Fruit fly (Drosophila melanogaster) whole organism, embryonic: ENCODE data around the gene Nse1.
A peak's percentile ranks its signal among the peaks of the same experiment; 100 is the strongest.

Experiments used
- Ada2b ChIP-seq: fragments of 200-800 bp; sonication (Bioruptor generic); IDR thresholded peaks from 2 replicates; pipeline ENCODE4 v1.3.6; 2022; ENCODE audit warnings: missing biosample characterization, missing genetic modification characterization
- Adf1 ChIP-seq: fragments of 200-800 bp; sonication (Bioruptor generic); IDR thresholded peaks from 2 replicates; pipeline ENCODE4 v1.3.6; 2022; ENCODE audit warnings: missing biosample characterization, missing genetic modification characterization
- Atf3 ChIP-seq: fragments of 200-800 bp; sonication (Bioruptor generic); optimal IDR thresholded peaks from 3 replicates; lab custom pipeline; 2016; ENCODE audit warnings: missing biosample characterization, missing genetic modification characterization
- CG11456 ChIP-seq: fragments of 200-800 bp; sonication (Bioruptor generic); IDR thresholded peaks from 3 replicates; pipeline ENCODE4 v1.3.6; 2022; ENCODE audit warnings: missing biosample characterization, missing genetic modification characterization
- CG12391 ChIP-seq: fragments of 200-800 bp; sonication (Bioruptor generic); optimal IDR thresholded peaks from 3 replicates; lab custom pipeline; 2018; ENCODE audit warnings: missing biosample characterization, mild to moderate bottlenecking, missing genetic modification characterization, moderate library complexity
- CG12769 ChIP-seq: fragments of 200-800 bp; sonication (Bioruptor generic); optimal IDR thresholded peaks from 2 replicates; lab custom pipeline; 2019; ENCODE audit warnings: missing biosample characterization, mild to moderate bottlenecking, missing genetic modification characterization, moderate library complexity
- CG12942 ChIP-seq: fragments of 200-800 bp; sonication (Bioruptor generic); optimal IDR thresholded peaks from 3 replicates; lab custom pipeline; 2016; ENCODE audit warnings: missing biosample characterization, missing genetic modification characterization
- CG13123 ChIP-seq: fragments of 200-800 bp; sonication (Bioruptor generic); optimal IDR thresholded peaks from 2 replicates; lab custom pipeline; 2016; ENCODE audit warnings: missing biosample characterization, missing genetic modification characterization
- CG14014 ChIP-seq: fragments of 200-800 bp; sonication (Bioruptor generic); IDR thresholded peaks from 2 replicates; pipeline ENCODE4 v1.3.6; 2022; ENCODE audit warnings: missing biosample characterization, missing genetic modification characterization
- CG1602 ChIP-seq: fragments of 200-800 bp; sonication (Bioruptor generic); optimal IDR thresholded peaks from 3 replicates; lab custom pipeline; 2016; ENCODE audit warnings: missing biosample characterization, missing genetic modification characterization
- CG17802 ChIP-seq: fragments of 200-800 bp; sonication (Bioruptor generic); optimal IDR thresholded peaks from 2 replicates; lab custom pipeline; 2018; ENCODE audit warnings: missing biosample characterization, mild to moderate bottlenecking, missing genetic modification characterization, moderate library complexity
- CG2712 ChIP-seq: fragments of 200-800 bp; optimal IDR thresholded peaks from 3 replicates; lab custom pipeline; 2019; ENCODE audit warnings: missing biosample characterization, mild to moderate bottlenecking, missing genetic modification characterization, moderate library complexity
- CG30431 ChIP-seq: fragments of 200-800 bp; sonication (Bioruptor generic); optimal IDR thresholded peaks from 2 replicates; lab custom pipeline; 2017; ENCODE audit warnings: missing biosample characterization, missing genetic modification characterization
- CG5180 ChIP-seq: fragments of 200-800 bp; sonication (Bioruptor generic); optimal IDR thresholded peaks from 3 replicates; lab custom pipeline; 2017; ENCODE audit warnings: missing biosample characterization, missing genetic modification characterization, mild to moderate bottlenecking, moderate library complexity, missing genetic modification reagents
- CG6175 ChIP-seq: fragments of 200-800 bp; sonication (Bioruptor generic); IDR thresholded peaks from 3 replicates; pipeline ENCODE4 v1.3.6; 2022; ENCODE audit warnings: missing biosample characterization, missing genetic modification characterization
- CG8359 ChIP-seq: fragments of 200-800 bp; sonication (Bioruptor generic); optimal IDR thresholded peaks from 2 replicates; lab custom pipeline; 2017; ENCODE audit warnings: missing biosample characterization, mild to moderate bottlenecking, missing genetic modification characterization, borderline replicate concordance
- CG8478 ChIP-seq: fragments of >200 bp; optimal IDR thresholded peaks from 2 replicates; lab custom pipeline; 2018
- CG8765 ChIP-seq: fragments of 200-800 bp; sonication (Bioruptor generic); IDR thresholded peaks from 2 replicates; pipeline ENCODE4 v1.3.6; 2022; ENCODE audit warnings: missing biosample characterization, missing genetic modification characterization
- CG9932 ChIP-seq: fragments of 200-800 bp; sonication (Bioruptor generic); IDR thresholded peaks from 2 replicates; pipeline ENCODE4 v1.3.6; 2022; ENCODE audit warnings: missing biosample characterization, missing genetic modification characterization
- D19A ChIP-seq: fragments of 200-800 bp; optimal IDR thresholded peaks from 3 replicates; lab custom pipeline; 2019; ENCODE audit warnings: missing biosample characterization, mild to moderate bottlenecking, missing genetic modification characterization, moderate library complexity
- Doc3 ChIP-seq: fragments of 200-800 bp; sonication (Bioruptor generic); IDR thresholded peaks from 3 replicates; pipeline ENCODE4 v1.3.6; 2022; ENCODE audit warnings: missing biosample characterization, missing genetic modification characterization; ENCODE audit not compliant: partially characterized antibody
- Elba2 ChIP-seq: fragments of 200-800 bp; sonication (Bioruptor generic); optimal IDR thresholded peaks from 3 replicates; lab custom pipeline; 2016; ENCODE audit warnings: missing biosample characterization, missing genetic modification characterization
- H2.0 ChIP-seq: fragments of 200-800 bp; sonication (Bioruptor generic); IDR thresholded peaks from 2 replicates; pipeline ENCODE4 v1.3.6; 2022; ENCODE audit warnings: missing biosample characterization, missing genetic modification characterization
- HLH4C ChIP-seq: fragments of 200-800 bp; sonication (Bioruptor generic); IDR thresholded peaks from 3 replicates; pipeline ENCODE4 v1.3.6; 2022; ENCODE audit warnings: missing biosample characterization, missing genetic modification characterization; ENCODE audit not compliant: partially characterized antibody
- Hmx ChIP-seq: fragments of 200-800 bp; sonication (Bioruptor generic); optimal IDR thresholded peaks from 2 replicates; lab custom pipeline; 2016; ENCODE audit warnings: missing biosample characterization, missing genetic modification characterization
- Med ChIP-seq: fragments of 200-800 bp; sonication (Bioruptor generic); peaks from one replicate; lab custom pipeline; 2016; ENCODE audit warnings: missing biosample characterization, missing genetic modification characterization, mild to moderate bottlenecking, inconsistent platforms, moderate library complexity
- NFAT ChIP-seq: fragments of 200-800 bp; sonication (Bioruptor generic); IDR thresholded peaks from 2 replicates; pipeline ENCODE4 v1.3.6; 2022; ENCODE audit warnings: missing biosample characterization, missing genetic modification characterization
- Pdp1 ChIP-seq, 2 experiments: fragments of 200-800 bp; sonication (Bioruptor generic); optimal IDR thresholded peaks; 3 replicates each; lab custom pipeline; 2016; ENCODE audit warnings: missing biosample characterization in 2 of 2, missing genetic modification characterization in 2 of 2, mild to moderate bottlenecking in 1 of 2, moderate library complexity in 1 of 2
- Rx ChIP-seq: fragments of 200-800 bp; sonication (Bioruptor generic); IDR thresholded peaks from 2 replicates; pipeline ENCODE4 v1.3.6; 2022; ENCODE audit warnings: missing biosample characterization, missing genetic modification characterization
- cas ChIP-seq: fragments of 200-800 bp; sonication (Bioruptor generic); IDR thresholded peaks from 2 replicates; pipeline ENCODE4 v1.3.6; 2022; ENCODE audit warnings: missing biosample characterization, missing genetic modification characterization
- cg ChIP-seq: fragments of 200-800 bp; sonication (Bioruptor generic); optimal IDR thresholded peaks from 3 replicates; lab custom pipeline; 2019; ENCODE audit warnings: missing biosample characterization, mild to moderate bottlenecking, missing genetic modification characterization, moderate library complexity
- chinmo ChIP-seq: fragments of 200-800 bp; sonication (Bioruptor generic); IDR thresholded peaks from 4 replicates; pipeline ENCODE4 v1.3.6; 2022; ENCODE audit warnings: missing biosample characterization, missing genetic modification characterization; ENCODE audit not compliant: partially characterized antibody
- ems ChIP-seq: fragments of 200-800 bp; sonication (Bioruptor generic); optimal IDR thresholded peaks from 3 replicates; lab custom pipeline; 2016; ENCODE audit warnings: missing biosample characterization, missing genetic modification characterization
- ewg ChIP-seq: fragments of 200-800 bp; sonication (Bioruptor generic); optimal IDR thresholded peaks from 3 replicates; lab custom pipeline; 2017; ENCODE audit warnings: mild to moderate bottlenecking, missing biosample characterization, missing genetic modification reagents, missing genetic modification characterization
- fd3F ChIP-seq: fragments of 200-800 bp; sonication (Bioruptor generic); optimal IDR thresholded peaks from 2 replicates; lab custom pipeline; 2018; ENCODE audit warnings: missing biosample characterization, mild to moderate bottlenecking, missing genetic modification characterization, moderate library complexity
- gsb ChIP-seq: fragments of 200-800 bp; sonication (Bioruptor generic); IDR thresholded peaks from 2 replicates; pipeline ENCODE4 v1.3.6; 2022; ENCODE audit warnings: missing biosample characterization, missing genetic modification characterization
- hbn ChIP-seq: fragments of 200-800 bp; sonication (Bioruptor generic); IDR thresholded peaks from 2 replicates; pipeline ENCODE4 v1.3.6; 2022; ENCODE audit warnings: missing biosample characterization, missing genetic modification characterization; ENCODE audit not compliant: partially characterized antibody
- kay ChIP-seq: fragments of 200-800 bp; sonication (Bioruptor generic); optimal IDR thresholded peaks from 2 replicates; lab custom pipeline; 2016; ENCODE audit warnings: missing biosample characterization, missing genetic modification characterization
- knrl ChIP-seq: fragments of 200-800 bp; sonication (Bioruptor generic); IDR thresholded peaks from 3 replicates; pipeline ENCODE4 v1.3.6; 2022; ENCODE audit warnings: missing biosample characterization, missing genetic modification characterization; ENCODE audit not compliant: partially characterized antibody
- otp ChIP-seq: fragments of 200-800 bp; sonication (Bioruptor generic); IDR thresholded peaks from 3 replicates; pipeline ENCODE4, ENCODE4 v1.3.6; 2022; ENCODE audit warnings: missing biosample characterization, missing genetic modification characterization
- rib ChIP-seq: fragments of 200-800 bp; sonication (Bioruptor generic); IDR thresholded peaks from 2 replicates; pipeline ENCODE4 v1.3.6; 2022; ENCODE audit warnings: missing biosample characterization, missing genetic modification characterization
- sima ChIP-seq: fragments of 200-800 bp; sonication (Bioruptor generic); optimal IDR thresholded peaks from 2 replicates; lab custom pipeline; 2016; ENCODE audit warnings: missing biosample characterization, missing genetic modification characterization
- sna ChIP-seq: fragments of 200-800 bp; sonication (Bioruptor generic); IDR thresholded peaks from 2 replicates; pipeline ENCODE4 v1.3.6; 2022; ENCODE audit warnings: missing biosample characterization, missing genetic modification characterization; ENCODE audit not compliant: partially characterized antibody
- sr ChIP-seq: fragments of 200-800 bp; sonication (Bioruptor generic); IDR thresholded peaks from 3 replicates; pipeline ENCODE4 v1.3.6; 2022; ENCODE audit warnings: missing biosample characterization, missing genetic modification characterization
- tin ChIP-seq: fragments of 200-800 bp; sonication (Bioruptor generic); optimal IDR thresholded peaks from 3 replicates; lab custom pipeline; 2016; ENCODE audit warnings: missing biosample characterization, missing genetic modification characterization
- vvl ChIP-seq: fragments of 200-800 bp; sonication (Bioruptor generic); IDR thresholded peaks from 2 replicates; pipeline ENCODE4 v1.3.6; 2022; ENCODE audit warnings: missing biosample characterization, missing genetic modification characterization
- zfh1 ChIP-seq: fragments of 200-800 bp; sonication (Bioruptor generic); IDR thresholded peaks from 3 replicates; pipeline ENCODE4 v1.3.6; 2022; ENCODE audit warnings: missing biosample characterization, missing genetic modification characterization

Gene Nse1

dm6 chr2L:6706368-6706919, 29.0 kb upstream of the Nse1 start (continued):
- TF ChIP-seq Ada2b (no peak), Pdp1 (GFP tag; optimal IDR thresholded peaks at IDR 0.05; lab: Kevin White, UChicago) (peak in 1 of 2 experiments; percentile 9), D19A (tag; lab: Kevin White, UChicago) (no peak), vvl (GFP tag; lab: Robert Waterston, UW) (peak; percentile 65; the same call in 1 of the 2 replicates), Elba2 (GFP tag; lab: Kevin White, UChicago) (no peak), CG13123 (no peak), CG11456 (GFP tag; lab: Robert Waterston, UW) (no peak)

- TF ChIP-seq otp (GFP tag; lab: Robert Waterston, UW) (0 out of 3 replicates have a peak, but pooled peaks have one; percentile 6), Adf1 (GFP tag; lab: Robert Waterston, UW) (peak; percentile 67; the same call in 1 of the 2 replicates), sr (peak; percentile 37; the same call in 1 of the 3 replicates), CG5180 (peak; percentile 79), CG12942 (GFP tag; lab: Kevin White, UChicago) (no peak), CG12769 (tag; lab: Kevin White, UChicago) (peak; percentile 16), sna (GFP tag; lab: Robert Waterston, UW) (0 out of 2 replicates have a peak, but pooled peaks have one; percentile 15), CG14014 (GFP tag; lab: Robert Waterston, UW) (peak; percentile 5; the same call in 1 of the 2 replicates), HLH4C (GFP tag; lab: Robert Waterston, UW) (no peak), CG9932 (0 out of 2 replicates have a peak, but pooled peaks have one; percentile 13), H2.0 (GFP tag; lab: Robert Waterston, UW) (peak; percentile 28; the same call in 1 of the 2 replicates), knrl (0 out of 3 replicates have a peak, but pooled peaks have one; percentile 15), CG8359 (peak; percentile 99), gsb (GFP tag; lab: Robert Waterston, UW) (no peak), CG6175 (GFP tag; lab: Robert Waterston, UW) (0 out of 3 replicates have a peak, but pooled peaks have one; percentile 26), ewg (GFP tag; lab: Kevin White, UChicago) (peak; percentile 22), chinmo (GFP tag; lab: Robert Waterston, UW) (0 out of 4 replicates have a peak, but pooled peaks have one; percentile 48), Hmx (GFP tag; lab: Kevin White, UChicago) (no peak)
Measured at dm6 chr2L:6705081-6705480, 27.7 kb upstream of the Nse1 start.

dm6 chr2L:6701409-6702199, 24.2 kb upstream of the Nse1 start:
- TF ChIP-seq zfh1 (GFP tag; lab: Robert Waterston, UW) (0 out of 3 replicates have a peak, but pooled peaks have one; percentile 14), ems (GFP tag; lab: Kevin White, UChicago) (no peak), CG8478 (lab: Kevin White, UChicago) (no peak), Med (peak; percentile 26), fd3F (GFP tag; lab: Kevin White, UChicago) (no peak), rib (GFP tag; lab: Robert Waterston, UW) (no peak), hbn (GFP tag; lab: Robert Waterston, UW) (no peak), Doc3 (GFP tag; lab: Robert Waterston, UW) (no peak), CG1602 (GFP tag; lab: Kevin White, UChicago) (no peak), cas (GFP tag; lab: Robert Waterston, UW) (no peak), CG12391 (tag; lab: Kevin White, UChicago) (peak; percentile 15), CG8765 (GFP tag; lab: Robert Waterston, UW) (no peak), tin (GFP tag; lab: Kevin White, UChicago) (no peak), cg (GFP tag; lab: Kevin White, UChicago) (no peak), CG17802 (no peak), CG30431 (GFP tag; lab: Kevin White, UChicago) (no peak), NFAT (no peak), Atf3 (no peak), CG2712 (tag; lab: Kevin White, UChicago) (peak; percentile 44), sima (no peak), Rx (GFP tag; lab: Robert Waterston, UW) (0 out of 2 replicates have a peak, but pooled peaks have one; percentile 14), kay (GFP tag; lab: Kevin White, UChicago) (no peak)
